Worm (Caenorhabditis elegans) whole organism, L3 larva: ENCODE data around the gene Y44A6D.7.

Experiments
- egl-27 ChIP-seq: sonication (generic microtip); optimal IDR thresholded peaks from 4 replicates; lab custom pipeline; 2017; ENCODE audit warnings: missing biosample characterization, missing genetic modification reagents, missing genetic modification characterization
- nhr-11 ChIP-seq: fragments of 150-350 bp; optimal IDR thresholded peaks from 2 replicates; lab custom pipeline; 2014; ENCODE audit warnings: missing biosample characterization, missing genetic modification characterization
- unc-62 ChIP-seq: fragments of 150-350 bp; sonication (generic microtip); optimal IDR thresholded peaks from 4 replicates; lab custom pipeline; 2014; ENCODE audit warnings: missing biosample characterization, missing genetic modification reagents, missing genetic modification characterization

ce11 chrV:20792371-20792890 lies 22.1 kb upstream of the Y44A6D.7 start, which contains the start of gene Y44A6D.3:
- TF ChIP-seq egl-27 (tag; lab: Kevin White, UChicago) (no peak), unc-62 (GFP tag; lab: Kevin White, UChicago) (no peak), nhr-11 (tag; lab: Kevin White, UChicago) (no peak)
